Worm (Caenorhabditis elegans) whole organism, mixed stage, embryonic: Measurements from ENCODE around the gene F28H6.8.

ENCODE experiments used
- nhr-12 ChIP-seq: fragments of 150-350 bp; optimal IDR thresholded peaks from 2 replicates; lab custom pipeline; 2014; ENCODE audit warnings: missing biosample characterization, missing genetic modification characterization
- snpc-4 ChIP-seq: fragments of 150-350 bp; optimal IDR thresholded peaks from 2 replicates; lab custom pipeline; 2014; ENCODE audit warnings: missing biosample characterization, missing genetic modification characterization

DNA sequence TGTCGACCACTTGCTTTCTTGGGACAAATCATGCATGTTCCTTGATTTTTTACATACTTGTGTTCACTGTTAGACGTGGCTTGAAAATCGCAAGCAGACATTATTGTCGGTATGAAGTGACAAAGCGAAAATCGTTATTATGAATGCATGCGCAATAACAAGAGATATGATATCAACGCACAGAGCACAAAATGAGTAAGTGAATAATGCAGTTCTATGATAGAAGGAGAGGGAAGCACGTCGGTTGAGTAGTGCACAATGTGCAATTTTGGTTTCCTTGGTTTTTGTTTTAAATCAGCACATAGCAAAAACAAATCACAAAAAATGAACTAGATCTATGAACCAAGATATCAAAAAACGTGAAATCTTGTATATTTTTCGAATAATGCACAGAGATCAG is 20.8 kb downstream of the F28H6.8 start, which contains the start of gene nhr-281:
- no peak for TF ChIP-seq snpc-4
- no peak for TF ChIP-seq nhr-12 (tag; lab: Kevin White, UChicago)
